Fruit fly (Drosophila melanogaster) whole organism: ENCODE measurements around the gene Cul5.

Experiments used
- CG8478 ChIP-seq: fragments of >200 bp; optimal IDR thresholded peaks from 2 replicates; lab custom pipeline; 2018; ENCODE audit warnings: inconsistent platforms
- Dll ChIP-seq: fragments of >200 bp; optimal IDR thresholded peaks from 2 replicates; lab custom pipeline; 2017
- pan ChIP-seq: fragments of >200 bp; optimal IDR thresholded peaks from 2 replicates; lab custom pipeline; 2017
- psq ChIP-seq: fragments of >200 bp; optimal IDR thresholded peaks from 2 replicates; lab custom pipeline; 2017

dm6 chr3R:29086896-29087295, 24.1 kb upstream of the Cul5 start:
- TF ChIP-seq psq (no peak), Dll (lab: Kevin White, UChicago) (no peak), CG8478 (lab: Kevin White, UChicago) (no peak), pan (no peak)
